Fruit fly (Drosophila melanogaster) whole organism, prepupa: Measurements from ENCODE around the gene CG11779.

Experiments
- CG32006 ChIP-seq: fragments of 200-800 bp; sonication (Bioruptor generic); optimal IDR thresholded peaks from 3 replicates; lab custom pipeline; 2017; ENCODE audit warnings: missing biosample characterization, mild to moderate bottlenecking, missing genetic modification characterization
- CG34406 ChIP-seq: fragments of 200-800 bp; sonication (Bioruptor generic); optimal IDR thresholded peaks from 3 replicates; lab custom pipeline; 2016; ENCODE audit warnings: missing biosample characterization, missing genetic modification characterization
- CG6163 ChIP-seq: fragments of 200-800 bp; sonication (Bioruptor generic); IDR thresholded peaks from 3 replicates; pipeline ENCODE4 v1.3.6; 2022; ENCODE audit warnings: missing biosample characterization, missing genetic modification characterization
- Eip78C ChIP-seq: fragments of 200-800 bp; sonication (Bioruptor generic); peaks from one replicate; lab custom pipeline; 2016; ENCODE audit warnings: missing biosample characterization, missing genetic modification characterization
- Hr38 ChIP-seq: sonication (Bioruptor generic); optimal IDR thresholded peaks from 2 replicates; lab custom pipeline; 2016; ENCODE audit warnings: missing biosample characterization, missing genetic modification characterization
- dsx ChIP-seq: fragments of 200-800 bp; optimal IDR thresholded peaks from 3 replicates; lab custom pipeline; 2019; ENCODE audit warnings: missing biosample characterization, mild to moderate bottlenecking, missing genetic modification characterization, moderate library complexity; ENCODE audit not compliant: poor library complexity, severe bottlenecking
- fd59A ChIP-seq: fragments of 200-800 bp; sonication (Bioruptor generic); optimal IDR thresholded peaks from 2 replicates; lab custom pipeline; 2017; ENCODE audit warnings: missing biosample characterization, mild to moderate bottlenecking, missing genetic modification characterization, missing genetic modification reagents
- topi ChIP-seq: fragments of 200-800 bp; sonication (Bioruptor generic); optimal IDR thresholded peaks from 3 replicates; lab custom pipeline; 2016; ENCODE audit warnings: missing biosample characterization, missing genetic modification characterization

DNA sequence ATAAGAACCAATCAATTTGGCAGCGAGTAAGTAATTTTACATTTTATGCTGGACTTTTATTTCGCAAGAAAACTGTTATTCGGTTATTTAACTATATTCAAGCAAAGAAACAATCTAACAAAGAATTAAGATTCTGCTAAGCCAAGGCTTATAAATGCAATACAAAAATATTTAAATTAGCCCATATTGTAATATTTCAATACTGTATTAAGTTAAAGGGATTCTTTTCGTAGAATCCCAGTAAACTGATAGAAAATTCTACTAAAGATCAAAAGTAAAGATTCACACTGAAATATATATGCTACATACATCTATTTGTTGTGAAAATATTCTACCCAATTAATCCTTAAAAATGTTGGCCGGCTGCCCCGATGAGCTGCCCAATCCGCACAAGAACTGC, 17.0 kb upstream of the CG11779 start, which contains the start of gene CG14282:
- TF ChIP-seq topi (GFP tag; lab: Kevin White, UChicago) (no peak), CG32006 (no peak), Hr38 (GFP tag; lab: Kevin White, UChicago) (no peak), fd59A (no peak), Eip78C (GFP tag; lab: Kevin White, UChicago) (no peak), dsx (GFP tag; lab: Kevin White, UChicago) (no peak), CG34406 (GFP tag; lab: Kevin White, UChicago) (no peak), CG6163 (GFP tag; lab: Robert Waterston, UW) (no peak)
